Worm (Caenorhabditis elegans): Measurements from ENCODE around the gene ZC477.2.

- TF ChIP-seq nhr-237 (tag; optimal IDR thresholded peaks at IDR 0.05) = no peak
- TF ChIP-seq elt-1 (tag; optimal IDR thresholded peaks at IDR 0.05; ENCODE audit: borderline replicate concordance, insufficient read depth) = no peak
- no peak for TF ChIP-seq elt-3 (tag; optimal IDR thresholded peaks at IDR 0.05)
- TF ChIP-seq nhr-12 (tag; optimal IDR thresholded peaks at IDR 0.05) = no peak
- no peak for TF ChIP-seq snpc-4 (tag; optimal IDR thresholded peaks at IDR 0.05)
- no peak for TF ChIP-seq blmp-1 (tag; optimal IDR thresholded peaks at IDR 0.05)
Observed at ce11 chrIV:7081214-7081613, 26.8 kb upstream of the ZC477.2 start, which contains the start of gene Y43B11AR.1.

All from whole organism, mixed stage, embryonic.